Fruit fly (Drosophila melanogaster) whole organism, wandering third instar larva: Measurements from ENCODE around the gene Rph.

ENCODE experiments used
- Abd-B ChIP-seq: fragments of >200 bp; optimal IDR thresholded peaks from 2 replicates; lab custom pipeline; 2017; ENCODE audit warnings: missing biosample characterization, missing genetic modification characterization
- CG32264 ChIP-seq: fragments of 200-800 bp; sonication (Bioruptor generic); optimal IDR thresholded peaks from 2 replicates; lab custom pipeline; 2016; ENCODE audit warnings: missing biosample characterization, missing genetic modification characterization
- CG9705 ChIP-seq: fragments of 200-800 bp; sonication (Bioruptor generic); optimal IDR thresholded peaks from 2 replicates; lab custom pipeline; 2018; ENCODE audit warnings: missing biosample characterization, mild to moderate bottlenecking, missing genetic modification characterization
- CrebA ChIP-seq: fragments of 200-800 bp; sonication (Bioruptor generic); optimal IDR thresholded peaks from 2 replicates; lab custom pipeline; 2016; ENCODE audit warnings: missing biosample characterization, mild to moderate bottlenecking, missing genetic modification characterization, borderline replicate concordance
- Dfd ChIP-seq: fragments of >200 bp; optimal IDR thresholded peaks from 2 replicates; lab custom pipeline; 2017; ENCODE audit warnings: missing biosample characterization, missing genetic modification characterization
- Dif ChIP-seq: fragments of 200-275, 200-300 bp; sonication (Bioruptor generic); optimal IDR thresholded peaks from 2 replicates; lab custom pipeline; 2018; ENCODE audit warnings: missing biosample characterization, missing genetic modification characterization; ENCODE audit not compliant: partially characterized antibody
- GATAd ChIP-seq: sonication (Bioruptor generic); optimal IDR thresholded peaks from 2 replicates; lab custom pipeline; 2016; ENCODE audit warnings: missing biosample characterization, missing genetic modification characterization
- HLH106 ChIP-seq: fragments of 200-800 bp; optimal IDR thresholded peaks from 3 replicates; lab custom pipeline; 2019; ENCODE audit warnings: missing biosample characterization, mild to moderate bottlenecking, missing genetic modification characterization, moderate library complexity
- Hnf4 ChIP-seq: fragments of 200-800 bp; sonication (Bioruptor generic); optimal IDR thresholded peaks from 2 replicates; lab custom pipeline; 2016; ENCODE audit warnings: missing biosample characterization, mild to moderate bottlenecking, missing genetic modification characterization
- Hr78 ChIP-seq: fragments of >200 bp; optimal IDR thresholded peaks from 2 replicates; lab custom pipeline; 2017; ENCODE audit warnings: missing biosample characterization, missing genetic modification characterization
- Hr83 ChIP-seq: fragments of 200-300 bp; sonication (Bioruptor generic); optimal IDR thresholded peaks from 2 replicates; lab custom pipeline; 2016; ENCODE audit warnings: missing biosample characterization, mild to moderate bottlenecking, missing genetic modification characterization, moderate library complexity; ENCODE audit not compliant: poor library complexity, severe bottlenecking
- Jra ChIP-seq: sonication (Bioruptor generic); optimal IDR thresholded peaks from 2 replicates; lab custom pipeline; 2016; ENCODE audit warnings: missing biosample characterization, missing genetic modification characterization
- Mio ChIP-seq: sonication (Bioruptor generic); optimal IDR thresholded peaks from 2 replicates; lab custom pipeline; 2016; ENCODE audit warnings: missing biosample characterization, missing genetic modification characterization
- Myc ChIP-seq: fragments of >200 bp; optimal IDR thresholded peaks from 2 replicates; lab custom pipeline; 2017
- N ChIP-seq: fragments of >200 bp; optimal IDR thresholded peaks from 2 replicates; lab custom pipeline; 2018; ENCODE audit warnings: missing biosample characterization, missing external identifiers, missing genetic modification characterization
- OdsH ChIP-seq: fragments of 200-800 bp; sonication (Bioruptor generic); optimal IDR thresholded peaks from 2 replicates; lab custom pipeline; 2016; ENCODE audit warnings: missing biosample characterization, mild to moderate bottlenecking, missing genetic modification characterization
- Rel ChIP-seq, 2 experiments: fragments of 200-800 bp; sonication (Bioruptor generic) in 1 of 2; optimal IDR thresholded peaks; 2 replicates in 1 of 2; 3 replicates in 1 of 2; lab custom pipeline; 2016 to 2019; ENCODE audit warnings: mild to moderate bottlenecking in 2 of 2, missing biosample characterization in 2 of 2, missing genetic modification characterization in 2 of 2, moderate library complexity in 1 of 2
- Sp1 ChIP-seq: fragments of 200-800 bp; sonication (Bioruptor generic); optimal IDR thresholded peaks from 3 replicates; lab custom pipeline; 2019; ENCODE audit warnings: missing biosample characterization, mild to moderate bottlenecking, missing genetic modification characterization, moderate library complexity
- Vsx2 ChIP-seq: fragments of 200-300, 225-300 bp; sonication (Bioruptor generic); optimal IDR thresholded peaks from 2 replicates; lab custom pipeline; 2018; ENCODE audit warnings: missing biosample characterization, missing genetic modification characterization; ENCODE audit not compliant: partially characterized antibody
- br ChIP-seq: fragments of 200-800 bp; sonication (Bioruptor generic); optimal IDR thresholded peaks from 2 replicates; lab custom pipeline; 2016; ENCODE audit warnings: missing biosample characterization, missing genetic modification characterization
- brk ChIP-seq: fragments of 200-800 bp; sonication (Bioruptor generic); optimal IDR thresholded peaks from 2 replicates; lab custom pipeline; 2016; ENCODE audit warnings: missing biosample characterization, mild to moderate bottlenecking, missing genetic modification characterization
- dl ChIP-seq, 2 experiments: fragments of 175-275, 200-275 bp in 1 of 2; fragments of 200-275 bp in 1 of 2; sonication (Bioruptor generic); optimal IDR thresholded peaks; lab custom pipeline; 2018; ENCODE audit warnings: mild to moderate bottlenecking in 2 of 2, missing biosample characterization in 2 of 2, missing genetic modification characterization in 2 of 2, moderate library complexity in 2 of 2; ENCODE audit not compliant: partially characterized antibody in 2 of 2, insufficient read depth in 1 of 2
- dmrt93B ChIP-seq: fragments of 200-800 bp; sonication (Bioruptor generic); optimal IDR thresholded peaks from 2 replicates; lab custom pipeline; 2018; ENCODE audit warnings: missing biosample characterization, mild to moderate bottlenecking, missing genetic modification characterization
- dsf ChIP-seq: sonication (Bioruptor generic); optimal IDR thresholded peaks from 2 replicates; lab custom pipeline; 2016; ENCODE audit warnings: missing biosample characterization, missing genetic modification characterization, borderline replicate concordance
- ey ChIP-seq: fragments of 200-800 bp; sonication (Bioruptor generic); optimal IDR thresholded peaks from 2 replicates; lab custom pipeline; 2016; ENCODE audit warnings: missing biosample characterization, missing genetic modification characterization
- foxo ChIP-seq, 2 experiments: fragments of 200-800 bp; sonication (Bioruptor generic); optimal IDR thresholded peaks; 2 replicates in 1 of 2; 3 replicates in 1 of 2; lab custom pipeline; 2016 to 2017; ENCODE audit warnings: missing biosample characterization in 2 of 2, missing genetic modification characterization in 2 of 2
- fru ChIP-seq: fragments of 200-800 bp; sonication (Bioruptor generic); optimal IDR thresholded peaks from 3 replicates; lab custom pipeline; 2016; ENCODE audit warnings: missing biosample characterization, mild to moderate bottlenecking, missing genetic modification characterization
- h ChIP-seq: fragments of 200-800 bp; sonication (Bioruptor generic); optimal IDR thresholded peaks from 3 replicates; lab custom pipeline; 2016; ENCODE audit warnings: missing biosample characterization, mild to moderate bottlenecking, missing genetic modification characterization
- jim ChIP-seq: fragments of 175-275, 200-325 bp; sonication (Bioruptor generic); optimal IDR thresholded peaks from 2 replicates; lab custom pipeline; 2016; ENCODE audit warnings: missing biosample characterization, mild to moderate bottlenecking, missing genetic modification characterization
- lola ChIP-seq: fragments of >200 bp; optimal IDR thresholded peaks from 2 replicates; lab custom pipeline; 2017; ENCODE audit warnings: missing biosample characterization, missing genetic modification characterization
- pan ChIP-seq: fragments of >200 bp; optimal IDR thresholded peaks from 2 replicates; lab custom pipeline; 2017
- psq ChIP-seq: fragments of 200-800 bp; sonication (Bioruptor generic); optimal IDR thresholded peaks from 3 replicates; lab custom pipeline; 2017; ENCODE audit warnings: missing biosample characterization, mild to moderate bottlenecking, missing genetic modification characterization, moderate library complexity
- rgr ChIP-seq: fragments of 200-800 bp; sonication (Bioruptor generic); optimal IDR thresholded peaks from 3 replicates; lab custom pipeline; 2016; ENCODE audit warnings: missing biosample characterization, mild to moderate bottlenecking, missing genetic modification characterization
- sage ChIP-seq: fragments of 200-800 bp; sonication (Bioruptor generic); optimal IDR thresholded peaks from 2 replicates; lab custom pipeline; 2016; ENCODE audit warnings: missing biosample characterization, mild to moderate bottlenecking, missing genetic modification characterization
- sv ChIP-seq: fragments of 200-800 bp; sonication (Bioruptor generic); optimal IDR thresholded peaks from 3 replicates; lab custom pipeline; 2016; ENCODE audit warnings: missing biosample characterization, missing genetic modification characterization
- tai ChIP-seq: sonication (Bioruptor generic); optimal IDR thresholded peaks from 2 replicates; lab custom pipeline; 2016; ENCODE audit warnings: missing biosample characterization, missing genetic modification characterization
- usp ChIP-seq: fragments of >200 bp; optimal IDR thresholded peaks from 2 replicates; lab custom pipeline; 2017; ENCODE audit warnings: missing biosample characterization, missing genetic modification characterization
- woc ChIP-seq: sonication (Bioruptor generic); optimal IDR thresholded peaks from 2 replicates; lab custom pipeline; 2016; ENCODE audit warnings: missing biosample characterization, mild to moderate bottlenecking, missing genetic modification characterization

Rph gene

DNA sequence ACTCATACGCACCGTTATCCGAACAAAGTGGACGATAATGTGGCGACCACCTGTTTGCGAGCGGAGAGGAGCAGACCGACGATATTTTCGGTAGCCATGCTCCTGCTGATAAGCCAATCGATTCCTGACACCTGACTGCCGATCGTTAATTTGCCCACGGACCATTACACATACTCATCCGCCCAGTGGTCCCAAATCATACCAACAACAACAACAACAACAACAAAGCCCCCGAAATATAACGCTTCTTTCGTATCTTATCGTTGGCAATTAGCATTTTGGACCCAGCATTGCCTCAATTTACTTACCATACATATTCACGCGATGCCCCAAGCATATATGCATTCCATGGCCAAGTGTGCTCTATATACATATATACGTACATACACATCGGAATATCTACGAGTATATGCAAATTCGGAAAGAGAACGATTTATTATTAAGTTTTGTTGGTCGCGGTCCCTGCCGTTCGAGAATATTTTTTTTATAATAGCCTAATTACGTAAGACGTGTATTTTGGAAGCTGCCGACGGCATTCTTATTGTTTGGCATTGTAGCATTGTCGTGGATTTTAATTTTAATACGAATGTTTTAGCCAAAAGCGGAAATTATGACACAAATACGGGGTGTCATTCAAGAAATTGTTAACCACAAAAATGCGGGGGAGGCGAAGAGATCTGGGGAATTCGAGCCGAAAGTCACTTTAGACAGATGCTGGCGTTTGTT is 17.7 kb upstream of the Rph start:
- TF ChIP-seq Rel (GFP tag; optimal IDR thresholded peaks at IDR 0.05; lab: Kevin White, UChicago) = no peak
- peak; percentile 47 for TF ChIP-seq Rel (tag; optimal IDR thresholded peaks at IDR 0.05; lab: Kevin White, UChicago)
- TF ChIP-seq rgr (GFP tag; lab: Kevin White, UChicago) = no peak
- no peak for TF ChIP-seq jim
- TF ChIP-seq fru (GFP tag; lab: Kevin White, UChicago) = no peak
- no peak for TF ChIP-seq h (GFP tag; lab: Kevin White, UChicago)

DNA sequence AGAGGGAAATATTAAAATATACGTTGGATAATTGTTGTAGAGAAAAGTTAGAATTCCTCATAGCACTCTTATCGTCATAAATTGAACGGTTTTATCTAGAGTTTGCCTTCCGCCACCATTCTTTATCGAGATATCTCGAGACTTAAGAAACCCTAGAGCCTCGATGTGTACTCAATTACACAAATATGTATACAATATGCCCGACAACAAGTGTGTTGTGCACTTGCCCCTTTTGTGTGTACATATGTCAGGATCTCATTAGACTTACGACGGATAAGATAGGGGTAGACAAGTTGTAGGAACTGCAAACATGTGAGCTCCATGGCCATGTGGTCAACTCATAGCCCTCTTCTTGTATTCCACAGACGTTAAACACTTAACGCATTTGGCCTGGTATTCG is 16.1 kb upstream of the Rph start:
- TF ChIP-seq brk (GFP tag; lab: Kevin White, UChicago) = no peak
- TF ChIP-seq br (GFP tag; lab: Kevin White, UChicago) = no peak
- no peak for TF ChIP-seq usp (GFP tag; lab: Kevin White, UChicago)
- TF ChIP-seq N (GFP tag; lab: Kevin White, UChicago) = no peak
- TF ChIP-seq Vsx2 = no peak
- no peak for TF ChIP-seq Rel (GFP tag; optimal IDR thresholded peaks at IDR 0.05; lab: Kevin White, UChicago)
- TF ChIP-seq Rel (tag; optimal IDR thresholded peaks at IDR 0.05; lab: Kevin White, UChicago) = no peak
- TF ChIP-seq sage (GFP tag; lab: Kevin White, UChicago) = no peak
- no peak for TF ChIP-seq CG32264 (GFP tag; lab: Kevin White, UChicago)

DNA sequence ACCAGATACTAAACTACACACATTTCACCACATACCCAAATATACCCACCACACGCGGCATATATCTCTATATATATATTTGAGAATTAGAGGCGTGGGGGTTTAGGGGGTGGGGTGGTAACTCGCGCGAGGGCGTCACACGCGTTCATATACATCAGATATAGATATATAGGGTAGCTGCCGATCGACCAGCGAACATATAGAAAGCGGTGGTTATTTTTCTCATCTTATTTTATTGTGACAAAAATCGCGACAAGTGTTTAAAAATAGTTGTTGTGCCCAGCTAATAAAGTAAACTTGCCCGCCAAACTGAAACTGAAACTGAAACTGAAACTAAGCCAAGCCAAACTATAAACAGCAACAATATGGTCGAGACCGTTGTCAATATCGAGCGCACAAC is 15.2 kb upstream of the Rph start:
- TF ChIP-seq foxo (GFP tag; optimal IDR thresholded peaks at IDR 0.05; lab: Kevin White, UChicago) = no peak

DNA sequence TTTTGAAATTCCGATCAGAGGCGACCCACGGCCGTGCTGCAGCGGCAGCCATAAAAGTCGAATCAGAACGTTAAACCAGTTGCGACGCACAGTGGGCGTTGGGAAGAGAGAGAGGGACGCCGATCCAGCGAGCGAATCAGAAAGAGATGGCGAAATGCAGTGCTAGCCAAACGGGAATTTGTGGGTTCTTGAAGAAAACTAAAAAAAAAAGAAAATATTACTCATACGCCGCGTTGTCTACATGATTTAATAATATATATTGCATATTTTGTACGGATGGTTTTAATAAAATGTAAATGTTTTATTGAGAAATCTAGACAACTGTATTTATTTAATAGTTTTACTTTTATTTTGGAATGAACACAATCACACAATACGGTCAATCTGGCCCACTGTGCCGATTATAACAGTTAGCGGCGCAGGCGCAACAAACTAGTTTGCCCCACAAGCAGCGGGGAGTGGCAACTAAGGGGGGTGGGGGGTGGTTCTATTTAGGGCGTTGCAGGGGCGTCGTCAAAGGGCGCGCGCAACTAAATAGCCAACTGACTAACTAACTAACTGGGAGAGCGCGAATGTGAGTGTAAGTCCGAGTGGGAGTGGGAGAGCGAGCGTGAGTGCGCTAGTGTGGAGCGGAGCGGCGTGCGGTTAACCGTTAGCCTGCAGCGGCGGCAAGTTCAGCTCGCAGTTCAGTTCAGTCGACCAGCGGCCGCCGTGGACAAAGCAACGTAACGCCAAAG is 14.6 kb upstream of the Rph start, which contains the start of gene CG15211:
Gene CG15211, plus strand, starts transcription at position 686 of the 737 bp plus-strand sequence.
- TF ChIP-seq fru (GFP tag; lab: Kevin White, UChicago) = peak; percentile 37
- TF ChIP-seq GATAd (GFP tag; lab: Kevin White, UChicago) = no peak
- TF ChIP-seq dmrt93B (GFP tag; lab: Kevin White, UChicago) = peak; percentile 17
- no peak for TF ChIP-seq jim
- peak; percentile 49 for TF ChIP-seq psq
- no peak for TF ChIP-seq Jra (GFP tag; lab: Kevin White, UChicago)
- TF ChIP-seq Hr83 = no peak
- no peak for TF ChIP-seq CrebA (GFP tag; lab: Kevin White, UChicago)
- TF ChIP-seq ey = peak; percentile 40
- TF ChIP-seq Hr78 (GFP tag; lab: Kevin White, UChicago) = no peak
- peak; percentile 52 for TF ChIP-seq HLH106 (tag; lab: Kevin White, UChicago)
- peak; percentile 39 for TF ChIP-seq sv (GFP tag; lab: Kevin White, UChicago)
- no peak for TF ChIP-seq tai (GFP tag; lab: Kevin White, UChicago)
- TF ChIP-seq rgr (GFP tag; lab: Kevin White, UChicago) = peak; percentile 38
- no peak for TF ChIP-seq usp (GFP tag; lab: Kevin White, UChicago)
- TF ChIP-seq brk (GFP tag; lab: Kevin White, UChicago) = peak; percentile 11
- peak; percentile 26 for TF ChIP-seq OdsH (GFP tag; lab: Kevin White, UChicago)
- TF ChIP-seq lola = no peak
- no peak for TF ChIP-seq Dfd
- peak; percentile 41 for TF ChIP-seq br (GFP tag; lab: Kevin White, UChicago)
- TF ChIP-seq Dif = peak; percentile 59
- TF ChIP-seq Myc (lab: Kevin White, UChicago) = no peak
- no peak for TF ChIP-seq pan (lab: Kevin White, UChicago)
- no peak for TF ChIP-seq CG9705 (GFP tag; lab: Kevin White, UChicago)
- TF ChIP-seq Rel (GFP tag; optimal IDR thresholded peaks at IDR 0.05; lab: Kevin White, UChicago) = peak; percentile 39
- TF ChIP-seq Rel (tag; optimal IDR thresholded peaks at IDR 0.05; lab: Kevin White, UChicago) = no peak
- TF ChIP-seq foxo (GFP tag; optimal IDR thresholded peaks at IDR 0.05; lab: Kevin White, UChicago) = peak in 1 of 2 experiments; percentile 64
- TF ChIP-seq h (GFP tag; lab: Kevin White, UChicago) = peak; percentile 39
- TF ChIP-seq Sp1 (GFP tag; lab: Kevin White, UChicago) = peak; percentile 50
- TF ChIP-seq N (GFP tag; lab: Kevin White, UChicago) = no peak
- peak in 1 of 2 experiments; percentile 39 for TF ChIP-seq dl (GFP tag; optimal IDR thresholded peaks at IDR 0.05; lab: Kevin White, UChicago; ENCODE audit: insufficient read depth in 1 of 2, partially characterized antibody in 2 of 2)
- no peak for TF ChIP-seq Abd-B
- no peak for TF ChIP-seq dsf (GFP tag; lab: Kevin White, UChicago)
- no peak for TF ChIP-seq Mio (GFP tag; lab: Kevin White, UChicago)
- TF ChIP-seq Hnf4 (GFP tag; lab: Kevin White, UChicago) = peak; percentile 4
- TF ChIP-seq sage (GFP tag; lab: Kevin White, UChicago) = no peak
- TF ChIP-seq woc = peak; percentile 41
- TF ChIP-seq CG32264 (GFP tag; lab: Kevin White, UChicago) = no peak
- TF ChIP-seq Vsx2 = no peak
